Fruit fly (Drosophila melanogaster) whole organism, wandering third instar larva: ENCODE data around the gene Cyp9f3.

Experiments used
- CG9705 ChIP-seq: fragments of 200-800 bp; sonication (Bioruptor generic); optimal IDR thresholded peaks from 2 replicates; lab custom pipeline; 2018; ENCODE audit warnings: missing biosample characterization, mild to moderate bottlenecking, missing genetic modification characterization
- GATAd ChIP-seq: sonication (Bioruptor generic); optimal IDR thresholded peaks from 2 replicates; lab custom pipeline; 2016; ENCODE audit warnings: missing biosample characterization, missing genetic modification characterization
- HLH106 ChIP-seq: fragments of 200-800 bp; optimal IDR thresholded peaks from 3 replicates; lab custom pipeline; 2019; ENCODE audit warnings: missing biosample characterization, mild to moderate bottlenecking, missing genetic modification characterization, moderate library complexity
- Hr83 ChIP-seq: fragments of 200-300 bp; sonication (Bioruptor generic); optimal IDR thresholded peaks from 2 replicates; lab custom pipeline; 2016; ENCODE audit warnings: missing biosample characterization, mild to moderate bottlenecking, missing genetic modification characterization, moderate library complexity; ENCODE audit not compliant: poor library complexity, severe bottlenecking
- Jra ChIP-seq: sonication (Bioruptor generic); optimal IDR thresholded peaks from 2 replicates; lab custom pipeline; 2016; ENCODE audit warnings: missing biosample characterization, missing genetic modification characterization
- Myc ChIP-seq: fragments of >200 bp; optimal IDR thresholded peaks from 2 replicates; lab custom pipeline; 2017
- fru ChIP-seq: fragments of 200-800 bp; sonication (Bioruptor generic); optimal IDR thresholded peaks from 3 replicates; lab custom pipeline; 2016; ENCODE audit warnings: missing biosample characterization, mild to moderate bottlenecking, missing genetic modification characterization
- usp ChIP-seq: fragments of >200 bp; optimal IDR thresholded peaks from 2 replicates; lab custom pipeline; 2017; ENCODE audit warnings: missing biosample characterization, missing genetic modification characterization

DNA sequence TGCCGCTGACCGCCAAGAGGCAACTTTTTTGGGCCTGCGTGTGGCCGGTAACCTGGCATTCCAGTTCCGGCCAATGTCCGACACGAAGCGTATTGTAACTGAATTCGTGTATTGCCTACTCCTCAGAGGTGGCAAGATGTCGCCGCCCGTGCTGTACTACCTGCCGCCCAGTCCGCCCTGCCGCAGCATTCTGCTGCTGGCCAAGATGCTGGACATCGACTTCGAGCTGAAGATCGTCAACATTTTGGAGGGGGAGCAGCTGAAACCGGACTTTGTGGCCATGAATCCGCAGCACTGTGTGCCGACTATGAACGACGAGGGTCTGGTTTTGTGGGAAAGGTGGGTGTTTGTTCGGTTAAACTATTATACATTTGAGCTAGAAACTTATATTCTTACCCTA lies 14.5 kb downstream of the Cyp9f3 start:
- TF ChIP-seq HLH106 (tag; lab: Kevin White, UChicago) = no peak
- TF ChIP-seq Jra (GFP tag; lab: Kevin White, UChicago) = no peak
- no peak for TF ChIP-seq GATAd (GFP tag; lab: Kevin White, UChicago)
- no peak for TF ChIP-seq Myc (lab: Kevin White, UChicago)
- no peak for TF ChIP-seq usp
- no peak for TF ChIP-seq Hr83
- TF ChIP-seq fru = no peak
- TF ChIP-seq CG9705 (GFP tag; lab: Kevin White, UChicago) = no peak
